Worm (Caenorhabditis elegans) whole organism, late embryonic: ENCODE results near the gene T16G1.9.

Experiments used
- ama-1 ChIP-seq: fragments of 150-350 bp; optimal IDR thresholded peaks from 2 replicates; lab custom pipeline; 2014
- ceh-22 ChIP-seq: sonication (generic microtip); optimal IDR thresholded peaks from 2 replicates; lab custom pipeline; 2017; ENCODE audit warnings: missing biosample characterization, missing genetic modification characterization
- ceh-45 ChIP-seq: fragments of 200-800 bp; sonication (Bioruptor generic); IDR thresholded peaks from 2 replicates; pipeline ENCODE4 v1.3.6; 2022; ENCODE audit warnings: missing genetic modification reagents, missing genetic modification characterization, missing compliant biosample characterization
- che-1 ChIP-seq: sonication (generic microtip); optimal IDR thresholded peaks from 2 replicates; lab custom pipeline; 2016; ENCODE audit warnings: mild to moderate bottlenecking, missing genetic modification characterization, missing compliant biosample characterization
- ets-4 ChIP-seq: sonication (generic microtip); optimal IDR thresholded peaks from 2 replicates; lab custom pipeline; 2016; ENCODE audit warnings: missing genetic modification characterization, missing compliant biosample characterization
- npax-4 ChIP-seq: sonication (generic microtip); optimal IDR thresholded peaks from 2 replicates; lab custom pipeline; 2016; ENCODE audit warnings: missing genetic modification characterization, missing compliant biosample characterization
- syd-9 ChIP-seq: sonication (generic microtip); optimal IDR thresholded peaks from 2 replicates; lab custom pipeline; 2016; ENCODE audit warnings: mild to moderate bottlenecking, missing genetic modification characterization, moderate library complexity, missing compliant biosample characterization
- ttx-3 ChIP-seq: sonication (generic microtip); optimal IDR thresholded peaks from 2 replicates; lab custom pipeline; 2016; ENCODE audit warnings: missing genetic modification reagents, missing genetic modification characterization, missing compliant biosample characterization
- unc-42 ChIP-seq: sonication (generic microtip); optimal IDR thresholded peaks from 2 replicates; lab custom pipeline; 2016; ENCODE audit warnings: missing genotype, missing genetic modification characterization, missing compliant biosample characterization

DNA sequence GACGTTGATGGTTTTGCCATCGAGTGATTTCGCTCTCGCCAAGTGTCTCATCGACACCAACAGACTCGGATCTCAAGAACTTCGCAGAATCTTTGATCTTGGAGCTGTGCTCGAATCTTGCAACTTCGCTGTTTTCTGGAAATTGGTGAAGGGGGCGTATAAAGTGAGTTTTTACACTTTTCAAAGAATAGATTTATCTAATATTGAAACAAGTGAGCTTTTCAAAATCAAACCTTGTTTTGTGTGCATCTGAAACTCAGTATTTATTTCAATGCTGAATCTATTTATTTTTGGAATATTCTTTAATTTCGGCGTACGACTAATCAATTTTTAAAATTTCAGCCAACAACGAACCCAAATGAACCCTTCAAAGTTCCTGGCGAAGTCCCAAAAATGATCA lies 3.6 kb upstream of the T16G1.9 start:
- TF ChIP-seq npax-4 (tag; lab: Kevin White, UChicago): no peak
- TF ChIP-seq ceh-45 (GFP tag; lab: Robert Waterston, UW): no peak
- TF ChIP-seq unc-42 (tag; lab: Kevin White, UChicago): no peak
- no peak for TF ChIP-seq ama-1 (lab: Kevin White, UChicago)
- no peak for TF ChIP-seq ttx-3
- TF ChIP-seq ceh-22: no peak
- no peak for TF ChIP-seq ets-4 (tag; lab: Kevin White, UChicago)
- no peak for TF ChIP-seq che-1 (tag; lab: Kevin White, UChicago)
- no peak for TF ChIP-seq syd-9 (tag; lab: Kevin White, UChicago)
